Fruit fly (Drosophila melanogaster): ENCODE results near the gene ND-51.

Gene ND-51

DNA sequence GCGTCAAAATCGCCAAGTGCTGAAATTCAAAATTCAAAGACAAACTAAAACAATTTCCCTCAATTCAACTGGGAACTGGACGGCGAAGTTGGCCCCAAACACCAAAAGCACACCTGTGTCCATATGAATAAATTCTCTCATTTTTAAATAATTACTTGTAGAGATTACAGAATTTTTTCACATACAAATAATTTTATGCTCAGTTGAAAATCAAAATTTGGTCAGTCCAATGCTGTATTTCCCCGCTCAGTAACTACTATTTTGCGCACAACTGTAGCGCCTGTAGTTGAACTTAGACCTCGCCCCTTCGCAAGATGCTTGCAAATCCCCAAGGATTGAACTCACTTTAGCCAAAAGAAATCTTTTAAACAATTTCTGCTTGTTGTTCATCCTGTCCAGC is 33.8 kb downstream of the ND-51 start (continued):
- TF ChIP-seq ato (GFP tag; IDR thresholded peaks at IDR 0.05; ENCODE audit: partially characterized antibody), result no peak
- no peak for TF ChIP-seq CG6689 (GFP tag; IDR thresholded peaks at IDR 0.05)
- TF ChIP-seq CG12104 (GFP tag; optimal IDR thresholded peaks at IDR 0.05), result no peak
- no peak for TF ChIP-seq HLH54F (GFP tag; optimal IDR thresholded peaks at IDR 0.05)
- TF ChIP-seq CG11696 (GFP tag; IDR thresholded peaks at IDR 0.05), result 0 out of 2 replicates have a peak, but pooled peaks have one; percentile 34
- TF ChIP-seq al (GFP tag; IDR thresholded peaks at IDR 0.05), result no peak
- TF ChIP-seq pzg (GFP tag; optimal IDR thresholded peaks at IDR 0.05), result no peak
- TF ChIP-seq NC2β (GFP tag; optimal IDR thresholded peaks at IDR 0.05), result no peak
- TF ChIP-seq sqz (GFP tag; optimal IDR thresholded peaks at IDR 0.05), result no peak
- TF ChIP-seq CG8765 (GFP tag; IDR thresholded peaks at IDR 0.05), result no peak
- no peak for TF ChIP-seq CG12769 (tag; optimal IDR thresholded peaks at IDR 0.05)
- TF ChIP-seq CG7786 (GFP tag; optimal IDR thresholded peaks at IDR 0.05), result no peak
- TF ChIP-seq hkb (optimal IDR thresholded peaks at IDR 0.05), result no peak
- peak; percentile 61; the same call in 1 of the 2 replicates for TF ChIP-seq hkb (GFP tag; IDR thresholded peaks at IDR 0.05)
- no peak for TF ChIP-seq CG1529 (GFP tag; optimal IDR thresholded peaks at IDR 0.05)
- no peak for TF ChIP-seq CG34422 (GFP tag; IDR thresholded peaks at IDR 0.05)
- TF ChIP-seq CG6765 (GFP tag; optimal IDR thresholded peaks at IDR 0.05), result no peak
- TF ChIP-seq CG17612 (GFP tag; IDR thresholded peaks at IDR 0.05), result no peak
- TF ChIP-seq CG17361 (GFP tag; IDR thresholded peaks at IDR 0.05), result no peak
- no peak; the same call in 1 of the 2 replicates for TF ChIP-seq MBD-R2 (GFP tag; IDR thresholded peaks at IDR 0.05)
- peak; percentile 79 for TF ChIP-seq sens (GFP tag)
- TF ChIP-seq cas (GFP tag; IDR thresholded peaks at IDR 0.05), result no peak
- TF ChIP-seq CG34224 (GFP tag; IDR thresholded peaks at IDR 0.05; ENCODE audit: partially characterized antibody), result no peak
- TF ChIP-seq Xbp1 (GFP tag; optimal IDR thresholded peaks at IDR 0.05), result no peak
- no peak for TF ChIP-seq CG10267 (tag; optimal IDR thresholded peaks at IDR 0.05)
- peak in 1 of 2 experiments; percentile 4 for TF ChIP-seq chif (GFP tag; optimal IDR thresholded peaks at IDR 0.05)
- TF ChIP-seq Hr39 (optimal IDR thresholded peaks at IDR 0.05), result no peak
- TF ChIP-seq CG14710 (tag; optimal IDR thresholded peaks at IDR 0.05), result no peak
- TF ChIP-seq jumu (GFP tag; optimal IDR thresholded peaks at IDR 0.05), result no peak
- 0 out of 2 replicates have a peak, but pooled peaks have one; percentile 10 for TF ChIP-seq Nf-YA (GFP tag; IDR thresholded peaks at IDR 0.05)
- no peak for TF ChIP-seq CG30020 (tag; optimal IDR thresholded peaks at IDR 0.05)
- TF ChIP-seq CG7963 (GFP tag; IDR thresholded peaks at IDR 0.05; ENCODE audit: partially characterized antibody), result no peak
- no peak for TF ChIP-seq sc (optimal IDR thresholded peaks at IDR 0.05)
- TF ChIP-seq sc (GFP tag; optimal IDR thresholded peaks at IDR 0.05), result no peak
- TF ChIP-seq CG1832 (GFP tag; optimal IDR thresholded peaks at IDR 0.05), result no peak
- TF ChIP-seq dysf (GFP tag; IDR thresholded peaks at IDR 0.05), result no peak
- TF ChIP-seq CG11093 (GFP tag; IDR thresholded peaks at IDR 0.05), result no peak
- no peak for TF ChIP-seq sug (tag; optimal IDR thresholded peaks at IDR 0.05)

DNA sequence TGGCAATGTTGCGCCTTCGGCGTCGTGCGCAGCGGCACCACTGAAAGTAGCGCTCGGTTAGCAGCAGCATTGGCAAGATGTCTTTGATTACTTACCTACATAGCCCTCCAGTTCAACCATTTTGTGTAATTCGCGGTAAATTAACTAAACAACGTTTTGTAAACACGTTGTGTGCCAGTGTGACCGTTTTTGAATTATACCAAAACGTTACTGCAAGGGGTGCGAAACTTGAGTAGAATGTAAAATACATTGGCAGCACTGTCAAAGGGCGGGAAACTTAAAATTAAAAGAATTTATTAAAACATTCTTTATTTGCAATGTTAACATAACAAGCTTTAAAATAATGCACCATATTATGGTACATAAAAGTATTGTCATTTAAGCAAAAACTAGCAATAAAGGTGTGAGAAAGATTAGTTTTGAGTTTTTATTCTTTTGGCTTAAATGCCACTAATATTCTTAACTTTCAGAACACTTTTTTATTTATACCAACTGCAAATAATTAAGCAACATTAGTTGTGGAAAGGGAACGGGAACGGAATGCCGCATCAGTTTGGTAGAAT is 38.1 kb downstream of the ND-51 start, which contains the start of gene CG9107:
TSS of gene CG9107 (minus strand) at position 195 of the 563 bp plus-strand sequence.
- no peak for TF ChIP-seq Adf1 (GFP tag; IDR thresholded peaks at IDR 0.05)
- TF ChIP-seq CG1603 (tag; optimal IDR thresholded peaks at IDR 0.05), result peak; percentile 71
- peak; percentile 28 for TF ChIP-seq pita (GFP tag; optimal IDR thresholded peaks at IDR 0.05)
- TF ChIP-seq Dll (GFP tag; IDR thresholded peaks at IDR 0.05; ENCODE audit: partially characterized antibody), result peak; percentile 37; the same call in 1 of the 4 replicates
- peak; percentile 92 for TF ChIP-seq dm (GFP tag; optimal IDR thresholded peaks at IDR 0.05)
- peak; percentile 89 for TF ChIP-seq CG9797 (GFP tag; optimal IDR thresholded peaks at IDR 0.05)
- TF ChIP-seq CG8359 (GFP tag; optimal IDR thresholded peaks at IDR 0.05; ENCODE audit: borderline replicate concordance), result no peak
- peak; percentile 39 for TF ChIP-seq CG15514 (GFP tag; optimal IDR thresholded peaks at IDR 0.05)
- TF ChIP-seq sens-2 (GFP tag; IDR thresholded peaks at IDR 0.05), result no peak
- peak; percentile 47 for TF ChIP-seq CG4617 (GFP tag; optimal IDR thresholded peaks at IDR 0.05; ENCODE audit: borderline replicate concordance)
- TF ChIP-seq amos (GFP tag; IDR thresholded peaks at IDR 0.05; ENCODE audit: partially characterized antibody), result peak; percentile 18; the same call in 1 of the 2 replicates
- TF ChIP-seq fd102C (GFP tag; optimal IDR thresholded peaks at IDR 0.05), result no peak
- TF ChIP-seq gfzf (GFP tag; optimal IDR thresholded peaks at IDR 0.05), result peak; percentile 86
- no peak for TF ChIP-seq Hsf (GFP tag; optimal IDR thresholded peaks at IDR 0.05)
- TF ChIP-seq CG7839 (tag; optimal IDR thresholded peaks at IDR 0.05), result no peak
- TF ChIP-seq MBD-R2 (GFP tag; IDR thresholded peaks at IDR 0.05), result peak; percentile 68; the same call in 1 of the 2 replicates
